Worm (Caenorhabditis elegans) whole organism, young adult: Measurements from ENCODE around the gene clr-1.

Source experiments
- D2030.7 ChIP-seq: fragments of 200-800 bp; sonication (Bioruptor generic); IDR thresholded peaks from 2 replicates; pipeline ENCODE4 v1.3.6; 2022; ENCODE audit warnings: missing genetic modification reagents, missing genetic modification characterization, missing compliant biosample characterization
- F23B12.7 ChIP-seq: sonication (generic microtip); optimal IDR thresholded peaks from 2 replicates; lab custom pipeline; 2017; ENCODE audit warnings: missing genetic modification characterization, mild to moderate bottlenecking, missing compliant biosample characterization, antibody characterized with exemption, moderate library complexity; ENCODE audit not compliant: insufficient read depth
- F33H1.4 ChIP-seq: fragments of 200-800 bp; sonication (Bioruptor generic); IDR thresholded peaks from 2 replicates; pipeline ENCODE4 v1.3.6; 2022; ENCODE audit warnings: missing genetic modification reagents, missing genetic modification characterization, missing compliant biosample characterization
- F37B4.10 ChIP-seq: fragments of 200-800 bp; sonication (Bioruptor generic); IDR thresholded peaks from 2 replicates; pipeline ENCODE4 v1.3.6; 2022; ENCODE audit warnings: missing genetic modification characterization, missing compliant biosample characterization
- F49E8.2 ChIP-seq: sonication (generic microtip); optimal IDR thresholded peaks from 3 replicates; lab custom pipeline; 2017; ENCODE audit warnings: missing genetic modification characterization, mild to moderate bottlenecking, missing compliant biosample characterization, antibody characterized with exemption, moderate library complexity; ENCODE audit not compliant: insufficient read depth
- F57A8.1 ChIP-seq: fragments of 200-800 bp; sonication (Bioruptor generic); optimal IDR thresholded peaks from 2 replicates; lab custom pipeline; 2018; ENCODE audit warnings: mild to moderate bottlenecking, missing genetic modification characterization, moderate library complexity, missing compliant biosample characterization
- T26A5.8 ChIP-seq: sonication (generic microtip); optimal IDR thresholded peaks from 2 replicates; lab custom pipeline; 2016; ENCODE audit warnings: missing genetic modification characterization, missing compliant biosample characterization
- Y56A3A.18 ChIP-seq: fragments of 200-800 bp; sonication (Bioruptor generic); IDR thresholded peaks from 2 replicates; pipeline ENCODE4 v1.3.6; 2022; ENCODE audit warnings: missing genetic modification reagents, missing genetic modification characterization, missing compliant biosample characterization
- Y95B8A.8 ChIP-seq: fragments of 200-800 bp; sonication (Bioruptor generic); IDR thresholded peaks from 2 replicates; pipeline ENCODE4 v1.3.6; 2022; ENCODE audit warnings: missing genetic modification reagents, missing genetic modification characterization, missing compliant biosample characterization
- akir-1 ChIP-seq: fragments of 200-800 bp; sonication (Bioruptor generic); optimal IDR thresholded peaks from 2 replicates; lab custom pipeline; 2018; ENCODE audit warnings: mild to moderate bottlenecking, missing genetic modification characterization, moderate library complexity, missing compliant biosample characterization
- athp-1 ChIP-seq: sonication (generic microtip); optimal IDR thresholded peaks from 2 replicates; lab custom pipeline; 2017; ENCODE audit warnings: mild to moderate bottlenecking, missing genetic modification characterization, missing compliant biosample characterization
- ceh-27 ChIP-seq: fragments of 200-800 bp; sonication (Bioruptor generic); optimal IDR thresholded peaks from 2 replicates; lab custom pipeline; 2018; ENCODE audit warnings: mild to moderate bottlenecking, missing genetic modification characterization, moderate library complexity, missing compliant biosample characterization
- ceh-79 ChIP-seq: sonication (generic microtip); optimal IDR thresholded peaks from 2 replicates; lab custom pipeline; 2017; ENCODE audit warnings: mild to moderate bottlenecking, missing genetic modification characterization, missing compliant biosample characterization
- dpff-1 ChIP-seq: sonication (generic microtip); optimal IDR thresholded peaks from 2 replicates; lab custom pipeline; 2017; ENCODE audit warnings: mild to moderate bottlenecking, missing genetic modification characterization, missing compliant biosample characterization
- dpl-1 ChIP-seq: fragments of 150-350 bp; optimal IDR thresholded peaks from 2 replicates; lab custom pipeline; 2014; ENCODE audit warnings: missing biosample characterization, missing genetic modification reagents, missing genetic modification characterization
- efl-1 ChIP-seq: fragments of 150-350 bp; optimal IDR thresholded peaks from 2 replicates; lab custom pipeline; 2014; ENCODE audit warnings: missing biosample characterization, missing genetic modification reagents, missing genetic modification characterization
- him-1 ChIP-seq: sonication (generic microtip); optimal IDR thresholded peaks from 2 replicates; lab custom pipeline; 2016; ENCODE audit warnings: missing genotype, missing genetic modification reagents, missing genetic modification characterization, missing compliant biosample characterization
- hlh-12 ChIP-seq: sonication (generic microtip); optimal IDR thresholded peaks from 2 replicates; lab custom pipeline; 2016; ENCODE audit warnings: missing genetic modification characterization, missing compliant biosample characterization
- hlh-26 ChIP-seq: fragments of 200-800 bp; sonication (Bioruptor generic); conservative IDR thresholded peaks from 2 replicates; pipeline ENCODE4 v1.3.6; 2022; ENCODE audit warnings: missing genetic modification reagents, missing genetic modification characterization, missing compliant biosample characterization
- hmg-1.2 ChIP-seq: fragments of 200-800 bp; sonication (Bioruptor generic); IDR thresholded peaks from 2 replicates; pipeline ENCODE4 v1.3.6; 2022; ENCODE audit warnings: missing genetic modification reagents, missing genetic modification characterization, missing compliant biosample characterization
- hsf-1 ChIP-seq: fragments of 200-800 bp; sonication (Bioruptor generic); IDR thresholded peaks from 2 replicates; pipeline ENCODE4 v1.3.6; 2022; ENCODE audit warnings: missing genetic modification reagents, missing genetic modification characterization, missing compliant biosample characterization
- lin-26 ChIP-seq: fragments of 200-800 bp; sonication (Bioruptor generic); IDR thresholded peaks from 2 replicates; pipeline ENCODE4 v1.3.6; 2022; ENCODE audit warnings: missing genetic modification reagents, missing genetic modification characterization, missing compliant biosample characterization
- lin-35 ChIP-seq, 3 experiments: fragments of 150-350 bp in 2 of 3; sonication (generic microtip) in 1 of 3; optimal IDR thresholded peaks; 2 replicates each; lab custom pipeline; 2014 to 2018; ENCODE audit warnings: missing biosample characterization in 3 of 3, missing genetic modification characterization in 3 of 3, missing genetic modification reagents in 3 of 3
- lin-54 ChIP-seq: fragments of 200-800 bp; sonication (Bioruptor generic); optimal IDR thresholded peaks from 2 replicates; lab custom pipeline; 2018; ENCODE audit warnings: mild to moderate bottlenecking, missing genetic modification characterization, missing compliant biosample characterization
- lsl-1 ChIP-seq: fragments of 200-800 bp; sonication (Bioruptor generic); optimal IDR thresholded peaks from 2 replicates; lab custom pipeline; 2018; ENCODE audit warnings: mild to moderate bottlenecking, missing genetic modification characterization, moderate library complexity, missing compliant biosample characterization
- madf-3 ChIP-seq: fragments of 200-800 bp; sonication (Bioruptor generic); IDR thresholded peaks from 2 replicates; pipeline ENCODE4 v1.3.6; 2022; ENCODE audit warnings: missing genetic modification reagents, missing genetic modification characterization, missing compliant biosample characterization
- madf-6 ChIP-seq: fragments of 200-800 bp; sonication (Bioruptor generic); IDR thresholded peaks from 2 replicates; pipeline ENCODE4 v1.3.6; 2022; ENCODE audit warnings: missing genetic modification reagents, missing genetic modification characterization, missing compliant biosample characterization
- madf-8 ChIP-seq: fragments of 200-800 bp; sonication (Bioruptor generic); conservative IDR thresholded peaks from 2 replicates; pipeline ENCODE4 v1.3.6; 2022; ENCODE audit warnings: missing genetic modification reagents, missing genetic modification characterization, missing compliant biosample characterization
- pha-4 ChIP-seq: fragments of 150-350 bp; sonication (generic microtip); optimal IDR thresholded peaks from 2 replicates; lab custom pipeline; 2014; ENCODE audit warnings: missing biosample characterization, missing genetic modification reagents, missing genetic modification characterization
- rcor-1 ChIP-seq: fragments of 200-800 bp; sonication (Bioruptor generic); IDR thresholded peaks from 2 replicates; pipeline ENCODE4 v1.3.6; 2022; ENCODE audit warnings: missing genetic modification reagents, missing genetic modification characterization, missing compliant biosample characterization
- rpc-1 ChIP-seq, 2 experiments: fragments of 150-350 bp in 1 of 2; sonication (generic microtip) in 1 of 2; optimal IDR thresholded peaks; 2 replicates each; lab custom pipeline; 2014 to 2018; ENCODE audit warnings: missing biosample characterization in 1 of 2, missing genetic modification characterization in 1 of 2, missing genetic modification reagents in 1 of 2, missing genotype in 1 of 2
- snpc-1.1 ChIP-seq: sonication (generic microtip); optimal IDR thresholded peaks from 2 replicates; lab custom pipeline; 2017; ENCODE audit warnings: missing genetic modification characterization, mild to moderate bottlenecking, missing compliant biosample characterization, antibody characterized with exemption, moderate library complexity, missing genotype, missing genetic modification reagents; ENCODE audit not compliant: insufficient read depth
- snpc-1.3 ChIP-seq: sonication (generic microtip); optimal IDR thresholded peaks from 2 replicates; lab custom pipeline; 2017; ENCODE audit warnings: missing genetic modification characterization, mild to moderate bottlenecking, missing compliant biosample characterization, antibody characterized with exemption, moderate library complexity, missing genotype, missing genetic modification reagents; ENCODE audit not compliant: insufficient read depth
- snpc-3.4 ChIP-seq: sonication (generic microtip); optimal IDR thresholded peaks from 2 replicates; lab custom pipeline; 2017; ENCODE audit warnings: missing genetic modification characterization, mild to moderate bottlenecking, missing compliant biosample characterization, antibody characterized with exemption, moderate library complexity, missing genotype, missing genetic modification reagents
- sptf-2 ChIP-seq: fragments of 200-800 bp; sonication (Bioruptor generic); optimal IDR thresholded peaks from 2 replicates; lab custom pipeline; 2018; ENCODE audit warnings: mild to moderate bottlenecking, missing genetic modification characterization, missing compliant biosample characterization
- tbp1 ChIP-seq: fragments of 200-800 bp; sonication (Bioruptor generic); optimal IDR thresholded peaks from 2 replicates; lab custom pipeline; 2018; ENCODE audit warnings: mild to moderate bottlenecking, missing genetic modification characterization, missing compliant biosample characterization
- tlf-1 ChIP-seq: fragments of 200-800 bp; sonication (Bioruptor generic); optimal IDR thresholded peaks from 2 replicates; lab custom pipeline; 2018; ENCODE audit warnings: mild to moderate bottlenecking, missing genetic modification characterization, missing compliant biosample characterization
- xnd-1 ChIP-seq: sonication (generic microtip); optimal IDR thresholded peaks from 2 replicates; lab custom pipeline; 2016; ENCODE audit warnings: missing genotype, missing genetic modification reagents, missing genetic modification characterization, missing compliant biosample characterization

Gene clr-1

DNA sequence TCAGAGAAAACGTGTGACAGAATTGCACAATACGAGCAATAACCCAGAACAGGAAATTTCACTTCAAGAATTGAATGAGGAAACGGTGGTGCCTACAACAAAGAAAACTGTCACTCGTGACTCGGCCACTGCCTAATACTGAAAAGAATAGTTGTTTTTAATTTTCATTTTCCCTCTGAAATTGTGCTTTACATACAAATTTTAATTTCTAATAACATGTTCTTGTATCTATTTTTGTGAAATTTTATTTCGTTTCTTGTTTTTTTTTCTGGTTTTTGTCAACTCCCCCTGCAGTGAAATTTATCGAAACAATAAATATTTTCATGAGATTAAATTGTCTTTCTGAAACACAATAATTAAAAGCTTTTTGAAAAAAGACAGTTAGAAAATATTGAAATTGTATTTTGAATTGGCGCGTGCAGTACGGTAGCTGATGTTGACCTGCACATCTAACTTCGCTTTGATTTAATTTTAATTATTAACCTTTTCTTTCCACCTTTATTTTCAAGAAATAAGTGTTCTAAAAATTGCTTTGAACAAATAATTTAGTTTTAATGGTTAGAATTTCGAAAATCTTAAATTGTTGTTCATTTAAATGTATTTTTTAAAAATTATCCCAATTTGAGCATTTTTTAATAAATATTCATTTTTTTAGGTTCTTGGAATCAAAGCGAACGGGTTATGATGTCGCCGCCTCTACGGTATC lies 10.4 kb upstream of the clr-1 start, which contains the start of gene daz-1:
TSS of gene daz-1 (plus strand) at position 656 of the 706 bp plus-strand sequence.
- peak; percentile 93 for TF ChIP-seq lsl-1 (GFP tag; lab: Kevin White, UChicago)
- TF ChIP-seq hlh-26 (GFP tag; lab: Robert Waterston, UW) = no peak
- TF ChIP-seq F49E8.2 (tag; lab: Kevin White, UChicago) = peak; percentile 40
- TF ChIP-seq him-1 (tag; lab: Kevin White, UChicago) = peak; percentile 53
- no peak for TF ChIP-seq F57A8.1
- no peak for TF ChIP-seq Y95B8A.8 (GFP tag; lab: Robert Waterston, UW)
- TF ChIP-seq madf-8 (GFP tag; lab: Robert Waterston, UW) = peak; percentile 68
- peak; percentile 87 for TF ChIP-seq madf-6 (GFP tag; lab: Robert Waterston, UW)
- TF ChIP-seq lin-35 (GFP tag; optimal IDR thresholded peaks at IDR 0.05; lab: Kevin White, UChicago) = peak in 2 of 3 experiments; percentile 34 to 52
- peak; percentile 13 for TF ChIP-seq tlf-1 (GFP tag; lab: Kevin White, UChicago)
- peak; percentile 68 for TF ChIP-seq xnd-1
- no peak for TF ChIP-seq dpff-1
- peak; percentile 70 for TF ChIP-seq F33H1.4 (GFP tag; lab: Robert Waterston, UW)
- TF ChIP-seq madf-3 (GFP tag; lab: Robert Waterston, UW) = no peak
- peak; percentile 95 for TF ChIP-seq efl-1 (GFP tag; lab: Kevin White, UChicago)
- TF ChIP-seq Y56A3A.18 (GFP tag; lab: Robert Waterston, UW) = no peak
- TF ChIP-seq lin-54 (GFP tag; lab: Kevin White, UChicago) = peak; percentile 93
- TF ChIP-seq dpl-1 (GFP tag; lab: Kevin White, UChicago) = peak; percentile 81
- TF ChIP-seq snpc-1.3 (tag; lab: Kevin White, UChicago) = peak; percentile 76
- no peak for TF ChIP-seq F37B4.10 (GFP tag; lab: Robert Waterston, UW)
- no peak for TF ChIP-seq pha-4
- peak; percentile 44 for TF ChIP-seq D2030.7 (GFP tag; lab: Robert Waterston, UW)
- TF ChIP-seq snpc-3.4 (tag; lab: Kevin White, UChicago) = peak; percentile 41
- peak; percentile 3 for TF ChIP-seq F23B12.7
- TF ChIP-seq rcor-1 (GFP tag; lab: Robert Waterston, UW) = peak; percentile 46; the same call in 1 of the 2 replicates

DNA sequence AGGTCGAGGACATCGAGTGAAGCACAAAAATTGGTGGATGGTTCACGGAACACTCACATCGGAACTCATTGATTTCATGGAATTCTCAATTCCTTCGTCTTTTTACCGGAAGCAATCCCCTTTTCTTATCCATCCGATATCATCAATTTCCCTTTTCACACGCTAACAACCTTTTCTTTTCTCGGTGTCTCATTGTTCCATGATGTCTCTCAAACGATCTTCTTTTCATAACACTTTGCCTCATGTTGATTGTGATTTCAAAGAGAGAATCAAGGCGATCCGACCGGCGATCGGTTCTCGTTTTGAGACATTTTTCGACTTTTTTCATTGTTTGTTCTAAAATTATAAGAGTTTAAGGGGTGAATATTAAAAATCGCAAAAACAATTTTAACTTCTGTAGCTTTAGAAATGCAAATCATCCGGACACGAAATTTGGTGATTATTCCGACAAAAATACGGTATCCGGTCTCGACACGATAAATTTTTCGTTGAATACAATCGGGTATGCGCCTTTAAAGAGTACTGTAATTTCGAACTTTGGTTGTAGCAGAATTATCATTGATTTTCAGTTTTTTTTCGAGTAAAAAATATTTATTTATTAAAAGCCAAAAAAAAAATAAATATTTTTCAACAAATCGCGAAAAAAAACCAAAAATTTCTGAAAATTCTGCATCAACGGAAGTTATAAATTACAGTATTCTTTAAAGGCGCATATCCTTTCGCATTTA lies 7.3 kb upstream of the clr-1 start:
- TF ChIP-seq lin-26 (no peak), lsl-1 (GFP tag; lab: Kevin White, UChicago) (peak; percentile 80), xnd-1 (peak; percentile 39), hsf-1 (GFP tag; lab: Robert Waterston, UW) (no peak), F33H1.4 (GFP tag; lab: Robert Waterston, UW) (peak; percentile 57; the same call in 1 of the 2 replicates), madf-3 (GFP tag; lab: Robert Waterston, UW) (0 out of 2 replicates have a peak, but pooled peaks have one; percentile 46)
- TF ChIP-seq, all 124 proteins: peak for 4

DNA sequence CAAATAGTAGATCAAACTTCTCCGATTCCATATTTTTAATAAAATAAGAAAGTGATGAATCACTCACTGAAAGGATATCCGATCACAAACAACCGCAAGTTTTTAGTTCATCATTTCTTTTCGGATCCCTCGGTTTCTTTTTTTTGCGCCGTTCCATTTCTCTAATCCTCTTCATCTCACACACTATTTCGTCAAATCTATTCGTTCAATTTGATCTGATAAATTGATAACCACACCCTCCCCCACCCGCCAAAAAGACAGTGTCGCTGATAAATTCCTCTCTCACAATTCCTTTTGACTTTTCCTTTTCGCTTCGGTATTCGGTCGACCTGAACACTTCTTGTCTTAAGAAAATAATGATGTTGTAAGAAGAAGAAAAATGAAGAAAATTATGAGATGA lies 6.6 kb upstream of the clr-1 start:
- TF ChIP-seq hmg-1.2 (GFP tag; lab: Robert Waterston, UW) (peak; percentile 87), athp-1 (no peak), ceh-79 (tag; lab: Kevin White, UChicago) (no peak)

DNA sequence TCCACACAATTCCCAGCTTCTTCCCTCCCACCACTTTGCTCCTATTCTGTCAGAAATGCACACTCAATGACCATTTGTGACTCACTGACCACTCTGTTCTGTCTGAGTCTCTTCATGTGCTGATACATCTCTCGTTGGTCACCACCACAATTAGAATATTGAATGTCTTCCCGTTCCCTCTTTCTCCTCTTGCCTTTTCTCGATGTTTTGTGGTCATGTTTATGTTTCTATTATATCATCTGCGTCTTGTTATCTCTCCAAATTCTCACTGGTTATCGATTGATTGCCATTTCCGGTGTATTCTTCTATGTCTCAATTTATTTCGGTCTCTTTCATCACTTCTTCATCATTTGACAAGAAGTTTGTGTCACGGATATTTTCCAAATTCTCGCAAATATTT lies 5.2 kb upstream of the clr-1 start:
- TF ChIP-seq madf-8 (GFP tag; lab: Robert Waterston, UW) (no peak), T26A5.8 (no peak), sptf-2 (GFP tag; lab: Kevin White, UChicago) (no peak), tlf-1 (GFP tag; lab: Kevin White, UChicago) (no peak), snpc-1.1 (tag; lab: Kevin White, UChicago) (no peak), rpc-1 (optimal IDR thresholded peaks at IDR 0.05; lab: Kevin White, UChicago) (no peak), rpc-1 (tag; optimal IDR thresholded peaks at IDR 0.05; lab: Kevin White, UChicago) (no peak), akir-1 (GFP tag; lab: Kevin White, UChicago) (no peak), lin-26 (no peak), hlh-12 (tag; lab: Kevin White, UChicago) (no peak), ceh-27 (GFP tag; lab: Kevin White, UChicago) (no peak), tbp1 (GFP tag; lab: Kevin White, UChicago) (no peak)
